Fruit fly (Drosophila melanogaster) S2 (cell line): ENCODE data around the gene CG12483.

ENCODE experiments used
- CG8478 ChIP-seq: fragments of >200 bp; optimal IDR thresholded peaks from 2 replicates; lab custom pipeline; 2018
- CTCF ChIP-seq, 2 experiments: fragments of >200 bp; optimal IDR thresholded peaks; 2 replicates each; lab custom pipeline; 2018

CG12483 gene

dm6 chr3L:47635-48177, 50.5 kb downstream of the CG12483 start:
- TF ChIP-seq CTCF (optimal IDR thresholded peaks at IDR 0.05; lab: Kevin White, UChicago) (no peak), CG8478 (lab: Kevin White, UChicago) (no peak)
